Worm (Caenorhabditis elegans) whole organism, early embryonic: ENCODE data around the gene F10E9.5.

Experiments
- B0310.2 ChIP-seq: sonication (generic microtip); optimal IDR thresholded peaks from 2 replicates; lab custom pipeline; 2016; ENCODE audit warnings: mild to moderate bottlenecking, missing genetic modification characterization, missing compliant biosample characterization
- F13C5.2 ChIP-seq: sonication (generic microtip); optimal IDR thresholded peaks from 2 replicates; lab custom pipeline; 2017; ENCODE audit warnings: mild to moderate bottlenecking, missing genetic modification characterization, inconsistent platforms, missing compliant biosample characterization
- aly-1 ChIP-seq: sonication (generic microtip); optimal IDR thresholded peaks from 2 replicates; lab custom pipeline; 2016; ENCODE audit warnings: missing genetic modification characterization, missing compliant biosample characterization
- ama-1 ChIP-seq: fragments of 150-350 bp; optimal IDR thresholded peaks from 2 replicates; lab custom pipeline; 2014
- ceh-13 ChIP-seq: fragments of 200-800 bp; sonication (Bioruptor generic); optimal IDR thresholded peaks from 2 replicates; lab custom pipeline; 2018; ENCODE audit warnings: mild to moderate bottlenecking, missing genetic modification characterization, missing compliant biosample characterization
- ceh-36 ChIP-seq: sonication (generic microtip); optimal IDR thresholded peaks from 2 replicates; lab custom pipeline; 2016; ENCODE audit warnings: missing genetic modification characterization, inconsistent platforms, missing compliant biosample characterization
- ets-7 ChIP-seq: sonication (generic microtip); optimal IDR thresholded peaks from 2 replicates; lab custom pipeline; 2016; ENCODE audit warnings: missing genotype, missing genetic modification characterization, missing compliant biosample characterization
- flt-1 ChIP-seq: fragments of 200-800 bp; sonication (Bioruptor generic); IDR thresholded peaks from 2 replicates; pipeline ENCODE4 v1.3.6; 2022; ENCODE audit warnings: missing genetic modification characterization, missing compliant biosample characterization
- hmbx-1 ChIP-seq: sonication (generic microtip); optimal IDR thresholded peaks from 2 replicates; lab custom pipeline; 2016; ENCODE audit warnings: mild to moderate bottlenecking, missing genetic modification characterization, missing compliant biosample characterization
- hmg-4 ChIP-seq: fragments of 200-800 bp; sonication (Bioruptor generic); optimal IDR thresholded peaks from 2 replicates; lab custom pipeline; 2018; ENCODE audit warnings: mild to moderate bottlenecking, missing genetic modification characterization, missing compliant biosample characterization
- hnd-1 ChIP-seq: sonication (generic microtip); optimal IDR thresholded peaks from 2 replicates; lab custom pipeline; 2016; ENCODE audit warnings: missing genetic modification characterization, missing compliant biosample characterization
- pes-1 ChIP-seq: fragments of 200-800 bp; sonication (Bioruptor generic); IDR thresholded peaks from 2 replicates; pipeline ENCODE4 v1.3.6; 2022; ENCODE audit warnings: missing genetic modification reagents, missing genetic modification characterization, missing compliant biosample characterization
- scrt-1 ChIP-seq: fragments of 200-800 bp; sonication (Bioruptor generic); IDR thresholded peaks from 2 replicates; pipeline ENCODE4 v1.3.6; 2022; ENCODE audit warnings: missing genetic modification characterization, missing compliant biosample characterization
- sea-1 ChIP-seq: fragments of 200-800 bp; sonication (Bioruptor generic); conservative IDR thresholded peaks from 2 replicates; pipeline ENCODE4 v1.3.6; 2022; ENCODE audit warnings: missing genetic modification characterization, missing compliant biosample characterization
- tbx-11 ChIP-seq: fragments of 200-800 bp; sonication (Bioruptor generic); IDR thresholded peaks from 2 replicates; pipeline ENCODE4 v1.3.6; 2022; ENCODE audit warnings: missing genetic modification characterization, missing compliant biosample characterization
- tbx-37 ChIP-seq: fragments of 200-800 bp; sonication (Bioruptor generic); conservative IDR thresholded peaks from 2 replicates; pipeline ENCODE4 v1.3.6; 2022; ENCODE audit warnings: missing genetic modification reagents, missing genetic modification characterization, missing compliant biosample characterization
- tra-4 ChIP-seq: sonication (generic microtip); optimal IDR thresholded peaks from 2 replicates; lab custom pipeline; 2017; ENCODE audit warnings: missing genetic modification characterization, missing compliant biosample characterization

The F10E9.5 gene

DNA sequence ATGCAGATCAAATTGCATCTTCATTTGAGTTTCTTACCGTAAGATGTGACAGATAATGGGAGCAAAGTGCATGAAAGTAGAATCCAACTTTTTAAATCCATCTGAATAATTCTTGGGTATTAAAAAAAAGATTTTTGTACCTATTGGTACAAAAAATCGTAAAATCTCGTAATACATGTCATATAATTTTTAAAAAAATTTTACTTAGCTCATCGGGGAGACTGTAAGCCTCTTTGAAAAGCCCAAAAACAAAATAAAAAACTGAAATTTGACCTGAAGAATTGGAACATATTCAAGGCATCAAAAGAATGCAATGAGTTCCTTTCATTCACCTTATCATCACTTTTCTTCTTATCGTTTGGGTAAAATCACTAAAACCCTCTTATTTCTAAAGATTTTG lies 31.5 kb upstream of the F10E9.5 start, which contains the start of gene clec-160:
clec-160 (minus strand) TSS at position 101 of the 400 bp plus-strand sequence.
- no peak for TF ChIP-seq hmbx-1
- TF ChIP-seq ceh-13, result no peak
- TF ChIP-seq F13C5.2 (tag; lab: Kevin White, UChicago), result no peak
- TF ChIP-seq hmg-4 (GFP tag; lab: Kevin White, UChicago), result no peak
- no peak for TF ChIP-seq B0310.2 (tag; lab: Kevin White, UChicago)
- TF ChIP-seq hnd-1, result no peak
- no peak for TF ChIP-seq tra-4
- no peak for TF ChIP-seq aly-1
- no peak for TF ChIP-seq ama-1 (lab: Kevin White, UChicago)
- no peak for TF ChIP-seq scrt-1 (GFP tag; lab: Robert Waterston, UW)
- TF ChIP-seq tbx-11 (GFP tag; lab: Robert Waterston, UW), result no peak
- TF ChIP-seq pes-1, result no peak
- no peak for TF ChIP-seq flt-1 (GFP tag; lab: Robert Waterston, UW)
- no peak for TF ChIP-seq ets-7 (tag; lab: Kevin White, UChicago)

DNA sequence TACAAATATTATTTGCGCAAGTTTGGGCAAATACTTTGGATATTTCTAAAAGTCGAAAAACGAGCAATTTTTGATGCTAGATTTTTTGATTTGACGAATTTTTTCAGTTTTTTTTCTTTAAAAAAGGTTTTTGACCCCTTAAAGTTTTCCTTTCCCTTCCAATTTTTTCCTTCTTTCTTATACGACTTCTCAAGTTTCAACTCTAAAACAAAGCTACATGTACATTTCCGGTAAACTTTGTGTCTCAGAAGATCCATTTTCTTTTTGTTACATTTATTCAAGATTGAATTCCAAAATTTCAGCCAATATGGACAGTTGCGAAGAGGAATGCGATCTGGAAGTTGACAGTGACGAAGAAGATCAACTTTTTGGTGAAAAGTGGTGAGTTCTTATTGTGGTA lies 28.6 kb upstream of the F10E9.5 start, which contains the start of gene mig-10:
mig-10 (plus strand) TSS at position 301 of the 400 bp plus-strand sequence.
- TF ChIP-seq ets-7 (tag; lab: Kevin White, UChicago) (no peak), sea-1 (GFP tag; lab: Robert Waterston, UW) (no peak), tra-4 (no peak), ceh-13 (no peak), scrt-1 (GFP tag; lab: Robert Waterston, UW) (no peak), tbx-11 (GFP tag; lab: Robert Waterston, UW) (no peak), aly-1 (no peak), hmg-4 (GFP tag; lab: Kevin White, UChicago) (no peak), tbx-37 (GFP tag; lab: Robert Waterston, UW) (no peak), ama-1 (lab: Kevin White, UChicago) (no peak)

DNA sequence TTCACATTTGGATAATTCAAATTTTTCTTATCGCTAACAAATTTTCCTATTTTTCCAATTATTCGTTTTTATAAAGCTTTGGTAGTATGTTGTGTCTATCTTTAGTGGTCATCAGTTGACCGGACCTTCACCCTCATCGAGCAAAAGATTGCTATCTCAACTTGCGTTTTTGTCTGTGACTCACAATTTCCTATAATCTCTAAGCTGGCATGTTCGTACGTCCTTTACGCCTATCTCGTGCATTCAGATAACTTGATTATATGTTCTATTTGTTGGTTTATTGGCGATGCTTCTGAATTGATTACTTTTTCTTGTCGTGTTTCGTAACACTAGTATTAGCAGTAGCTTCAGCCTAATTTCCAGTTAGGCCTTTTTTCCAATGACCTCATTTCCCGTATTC lies 27.8 kb upstream of the F10E9.5 start:
- TF ChIP-seq scrt-1 (GFP tag; lab: Robert Waterston, UW), result no peak
- TF ChIP-seq tra-4, result no peak
- TF ChIP-seq B0310.2 (tag; lab: Kevin White, UChicago), result no peak
- TF ChIP-seq flt-1 (GFP tag; lab: Robert Waterston, UW), result no peak
- TF ChIP-seq ceh-13, result no peak

- no peak for TF ChIP-seq B0310.2 (tag; lab: Kevin White, UChicago)
- no peak for TF ChIP-seq aly-1
- no peak for TF ChIP-seq scrt-1 (GFP tag; lab: Robert Waterston, UW)
- TF ChIP-seq hmbx-1, result no peak
- no peak for TF ChIP-seq F13C5.2 (tag; lab: Kevin White, UChicago)
- no peak for TF ChIP-seq ets-7 (tag; lab: Kevin White, UChicago)
- no peak for TF ChIP-seq ceh-13
- no peak for TF ChIP-seq pes-1
- TF ChIP-seq hmg-4 (GFP tag; lab: Kevin White, UChicago), result no peak
- TF ChIP-seq flt-1 (GFP tag; lab: Robert Waterston, UW), result no peak
- TF ChIP-seq hnd-1, result no peak
- TF ChIP-seq tbx-37 (GFP tag; lab: Robert Waterston, UW), result no peak
- no peak for TF ChIP-seq sea-1 (GFP tag; lab: Robert Waterston, UW)
Observed at ce11 chrIII:8280352-8280751, 27.0 kb upstream of the F10E9.5 start.

DNA sequence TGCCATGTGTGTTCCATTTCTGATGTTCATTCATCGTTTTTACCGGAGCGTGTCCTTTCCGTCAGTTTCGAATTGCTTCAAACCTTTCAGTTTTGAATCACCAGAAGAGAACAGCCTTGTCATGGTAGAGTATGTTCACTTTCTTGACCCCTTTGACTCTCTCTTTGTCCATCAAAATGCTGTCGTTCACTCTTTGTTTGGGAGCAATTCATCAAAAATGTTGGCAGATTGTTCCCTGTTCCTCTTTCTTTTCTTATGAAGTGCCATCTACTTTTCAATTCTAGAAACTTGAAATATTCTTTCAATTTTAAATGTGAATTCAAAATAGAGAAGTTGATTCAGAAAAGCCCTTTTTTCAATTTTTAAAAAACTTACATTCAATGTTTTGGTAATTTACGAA lies 26.1 kb upstream of the F10E9.5 start:
- no peak for TF ChIP-seq tbx-37 (GFP tag; lab: Robert Waterston, UW)
- TF ChIP-seq tra-4, result no peak
- TF ChIP-seq aly-1, result no peak
- no peak for TF ChIP-seq pes-1
- TF ChIP-seq ceh-36 (tag; lab: Kevin White, UChicago), result no peak
- no peak for TF ChIP-seq hmg-4 (GFP tag; lab: Kevin White, UChicago)
- no peak for TF ChIP-seq hmbx-1
- no peak for TF ChIP-seq B0310.2 (tag; lab: Kevin White, UChicago)

DNA sequence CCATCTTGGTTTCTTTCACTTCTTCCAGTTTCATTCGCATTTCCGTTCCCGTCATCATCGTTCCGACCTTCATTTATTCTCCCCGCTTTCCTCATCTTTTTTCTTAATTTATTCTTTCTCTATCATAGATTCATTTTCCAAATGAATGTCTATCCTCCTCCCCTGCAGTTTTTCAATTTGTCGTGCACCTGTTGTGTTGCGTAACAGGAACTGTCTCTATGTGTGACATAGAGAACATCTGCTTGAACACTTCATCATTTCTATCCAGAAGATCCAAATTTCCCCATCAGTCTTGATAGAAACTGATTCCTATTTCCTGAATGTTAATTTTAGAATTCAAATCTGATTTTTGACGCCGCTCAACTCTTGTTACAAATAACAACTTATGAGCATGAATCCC lies 23.9 kb upstream of the F10E9.5 start:
- TF ChIP-seq B0310.2 (tag; lab: Kevin White, UChicago) (no peak), tbx-11 (GFP tag; lab: Robert Waterston, UW) (no peak), ama-1 (lab: Kevin White, UChicago) (no peak), tbx-37 (GFP tag; lab: Robert Waterston, UW) (no peak), aly-1 (no peak), scrt-1 (GFP tag; lab: Robert Waterston, UW) (no peak), ceh-13 (no peak), ceh-36 (tag; lab: Kevin White, UChicago) (no peak), hmbx-1 (no peak), ets-7 (tag; lab: Kevin White, UChicago) (no peak), sea-1 (GFP tag; lab: Robert Waterston, UW) (no peak), F13C5.2 (tag; lab: Kevin White, UChicago) (no peak), flt-1 (GFP tag; lab: Robert Waterston, UW) (no peak), hnd-1 (no peak)

DNA sequence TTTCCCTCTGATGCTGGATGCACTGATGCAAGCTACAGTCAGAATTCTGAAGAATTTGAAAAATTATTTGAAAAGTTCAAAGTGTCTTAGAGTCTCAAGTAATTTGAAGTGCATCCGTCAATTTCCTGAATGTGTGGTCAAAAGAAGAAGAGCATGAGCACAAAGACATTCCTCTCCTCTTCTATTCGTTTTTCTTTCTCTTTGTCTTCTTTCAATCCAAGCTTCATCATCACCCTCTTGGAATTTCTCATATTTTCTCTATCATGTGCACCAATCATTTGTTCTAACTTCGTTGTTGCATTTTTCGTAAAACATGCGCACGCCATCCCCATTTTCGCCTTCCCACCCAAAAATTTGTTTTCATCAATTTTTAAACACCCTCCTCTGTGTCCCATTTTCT lies 21.4 kb upstream of the F10E9.5 start:
- TF ChIP-seq pes-1, result no peak
- no peak for TF ChIP-seq tbx-11 (GFP tag; lab: Robert Waterston, UW)
- TF ChIP-seq F13C5.2 (tag; lab: Kevin White, UChicago), result no peak
- no peak for TF ChIP-seq tra-4
- TF ChIP-seq B0310.2 (tag; lab: Kevin White, UChicago), result no peak

ce11 chrIII:8286824-8287223 lies 20.6 kb upstream of the F10E9.5 start:
- no peak for TF ChIP-seq scrt-1 (GFP tag; lab: Robert Waterston, UW)
- TF ChIP-seq hnd-1, result no peak
- no peak for TF ChIP-seq B0310.2 (tag; lab: Kevin White, UChicago)
- no peak for TF ChIP-seq ets-7 (tag; lab: Kevin White, UChicago)
- TF ChIP-seq ama-1 (lab: Kevin White, UChicago), result no peak
- no peak for TF ChIP-seq hmbx-1
- no peak for TF ChIP-seq tbx-11 (GFP tag; lab: Robert Waterston, UW)
- TF ChIP-seq ceh-13, result no peak
- no peak for TF ChIP-seq hmg-4 (GFP tag; lab: Kevin White, UChicago)
- no peak for TF ChIP-seq pes-1
- TF ChIP-seq tbx-37 (GFP tag; lab: Robert Waterston, UW), result no peak
- no peak for TF ChIP-seq tra-4
- no peak for TF ChIP-seq aly-1
- TF ChIP-seq ceh-36 (tag; lab: Kevin White, UChicago), result no peak
- TF ChIP-seq sea-1 (GFP tag; lab: Robert Waterston, UW), result no peak
- no peak for TF ChIP-seq flt-1 (GFP tag; lab: Robert Waterston, UW)
- TF ChIP-seq F13C5.2 (tag; lab: Kevin White, UChicago), result no peak
